Worm (Caenorhabditis elegans): ENCODE measurements around the gene sft-4.

sft-4 gene

ce11 chrX:5763904-5764303 is 16.6 kb downstream of the sft-4 start (continued):
- TF ChIP-seq grh-1 (GFP tag; IDR thresholded peaks at IDR 0.05), result peak; percentile 30; the same call in 1 of the 2 replicates
- no peak for TF ChIP-seq hpl-2 (GFP tag; optimal IDR thresholded peaks at IDR 0.05)
- TF ChIP-seq nhr-237 (tag; optimal IDR thresholded peaks at IDR 0.05), result no peak
- no peak for TF ChIP-seq ets-5 (GFP tag; IDR thresholded peaks at IDR 0.05)
- TF ChIP-seq F16B12.6 (tag; optimal IDR thresholded peaks at IDR 0.05), result no peak
- no peak for TF ChIP-seq aly-2 (tag; optimal IDR thresholded peaks at IDR 0.05)
- no peak for TF ChIP-seq ama-1 (optimal IDR thresholded peaks at IDR 0.05)
- TF ChIP-seq unc-62 (GFP tag; optimal IDR thresholded peaks at IDR 0.05), result no peak
- no peak for TF ChIP-seq sup-37 (GFP tag; optimal IDR thresholded peaks at IDR 0.05)
- no peak for TF ChIP-seq efl-3 (GFP tag; optimal IDR thresholded peaks at IDR 0.05)

- TF ChIP-seq pqm-1 (tag; optimal IDR thresholded peaks at IDR 0.05), result no peak
- TF ChIP-seq egl-13 (tag; optimal IDR thresholded peaks at IDR 0.05), result no peak
- TF ChIP-seq C16A3.4 (tag; optimal IDR thresholded peaks at IDR 0.05), result no peak
- no peak for TF ChIP-seq lin-13 (GFP tag; optimal IDR thresholded peaks at IDR 0.05)
- TF ChIP-seq efl-1 (optimal IDR thresholded peaks at IDR 0.05), result no peak
- TF ChIP-seq efl-1 (GFP tag; optimal IDR thresholded peaks at IDR 0.05 in 1 of 2), result no peak
- TF ChIP-seq ceh-90 (tag; optimal IDR thresholded peaks at IDR 0.05), result no peak
- TF ChIP-seq lin-14 (GFP tag; optimal IDR thresholded peaks at IDR 0.05), result peak; percentile 6
- no peak for TF ChIP-seq sptf-1 (tag; optimal IDR thresholded peaks at IDR 0.05)
Observed at ce11 chrX:5763292-5763691, 17.2 kb downstream of the sft-4 start, which contains the start of gene tag-294. TSS of gene tag-294 (minus strand) at chrX:5763392.

ce11 chrX:5753141-5753540 is 27.4 kb downstream of the sft-4 start:
- no peak for TF ChIP-seq skn-1 (tag; optimal IDR thresholded peaks at IDR 0.05)
- no peak for TF ChIP-seq nhr-85 (tag)
- TF ChIP-seq mep-1 (tag; optimal IDR thresholded peaks at IDR 0.05), result no peak
- TF ChIP-seq snpc-4 (tag; optimal IDR thresholded peaks at IDR 0.05), result peak; percentile 23

DNA sequence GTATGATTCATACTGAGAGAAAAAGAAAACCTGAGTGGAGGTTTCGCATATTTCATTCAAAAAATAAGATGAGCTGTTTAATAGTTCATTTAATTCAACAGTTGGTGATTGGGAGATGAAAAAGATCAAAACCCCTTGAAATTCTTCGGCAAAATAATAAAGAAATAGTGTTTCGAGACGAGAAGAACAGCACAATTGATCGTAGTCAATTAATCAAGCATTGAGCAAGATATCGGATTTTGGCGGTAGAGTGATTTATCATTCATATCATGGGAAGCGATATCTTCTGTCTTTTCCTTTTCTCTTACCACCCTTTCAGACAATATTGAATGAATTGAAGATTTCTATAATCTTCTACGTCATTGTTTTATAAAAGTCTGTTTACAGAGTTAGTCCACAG is 33.9 kb downstream of the sft-4 start:
- TF ChIP-seq lsy-2 (tag; optimal IDR thresholded peaks at IDR 0.05) (peak in 1 of 2 experiments; percentile 22), nhr-11 (tag; optimal IDR thresholded peaks at IDR 0.05) (no peak), nhr-71 (tag; optimal IDR thresholded peaks at IDR 0.05) (peak; percentile 55), nhr-19 (GFP tag; conservative IDR thresholded peaks at IDR 0.05) (peak; percentile 18), lin-39 (tag; optimal IDR thresholded peaks at IDR 0.05) (peak; percentile 62), rnt-1 (tag; optimal IDR thresholded peaks at IDR 0.05) (peak; percentile 40), jun-1 (tag; optimal IDR thresholded peaks at IDR 0.05) (no peak), pag-3 (tag; optimal IDR thresholded peaks at IDR 0.05; ENCODE audit: borderline replicate concordance, insufficient read depth) (peak; percentile 6), lin-14 (GFP tag; optimal IDR thresholded peaks at IDR 0.05) (peak; percentile 53), nhr-20 (tag; optimal IDR thresholded peaks at IDR 0.05) (no peak), hlh-4 (tag; optimal IDR thresholded peaks at IDR 0.05) (no peak), lin-15B (tag; optimal IDR thresholded peaks at IDR 0.05) (no peak), egl-13 (tag; optimal IDR thresholded peaks at IDR 0.05) (no peak), fkh-8 (tag; optimal IDR thresholded peaks at IDR 0.05) (no peak)

DNA sequence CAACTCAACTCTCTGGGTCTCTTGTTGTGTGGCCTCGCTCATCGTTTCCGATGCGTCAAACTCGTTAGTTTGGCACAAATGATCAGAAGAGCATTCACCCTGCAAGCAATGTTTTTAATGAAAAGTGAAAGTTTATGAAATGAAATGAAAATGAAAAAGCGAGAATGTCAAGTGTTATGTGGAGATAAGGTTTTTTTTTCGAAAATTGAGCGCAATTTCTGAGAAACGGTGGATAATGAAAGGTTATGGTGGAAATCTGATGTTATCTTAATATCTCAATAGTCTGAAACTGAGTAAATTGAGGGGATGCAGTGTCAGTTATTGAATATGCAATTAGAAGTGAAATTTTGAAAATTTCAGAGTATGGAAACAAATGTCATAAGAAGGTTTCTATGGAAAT is 37.3 kb downstream of the sft-4 start, which contains the start of gene gnrr-4:
Gene gnrr-4 (minus strand): TSS at position 101 of the 400 bp plus-strand sequence.
- TF ChIP-seq ceh-90 (tag; optimal IDR thresholded peaks at IDR 0.05) (no peak), ces-1 (GFP tag; optimal IDR thresholded peaks at IDR 0.05) (no peak), fkh-8 (tag; optimal IDR thresholded peaks at IDR 0.05) (peak; percentile 39)
